Fruit fly (Drosophila melanogaster): ENCODE results near the gene bif.

Gene bif

dm6 chrX:11659080-11659479 lies 19.7 kb upstream of the bif start (continued):
- TF ChIP-seq Hr51 (GFP tag; optimal IDR thresholded peaks at IDR 0.05) (peak in 1 of 2 experiments; percentile 75), lov (optimal IDR thresholded peaks at IDR 0.05) (no peak), lov (GFP tag; IDR thresholded peaks at IDR 0.05) (no peak), ro (GFP tag; IDR thresholded peaks at IDR 0.05) (no peak), Optix (GFP tag; IDR thresholded peaks at IDR 0.05) (no peak), CG6272 (GFP tag; IDR thresholded peaks at IDR 0.05) (peak; percentile 36; the same call in 1 of the 2 replicates), CG10959 (GFP tag; IDR thresholded peaks at IDR 0.05) (no peak), CG4328 (GFP tag; optimal IDR thresholded peaks at IDR 0.05) (no peak), CG17829 (tag; optimal IDR thresholded peaks at IDR 0.05) (peak; percentile 33), CG13775 (GFP tag; optimal IDR thresholded peaks at IDR 0.05) (no peak), stc (GFP tag; IDR thresholded peaks at IDR 0.05) (peak; percentile 66), Ptx1 (GFP tag; IDR thresholded peaks at IDR 0.05) (peak; percentile 79), CG14050 (GFP tag; IDR thresholded peaks at IDR 0.05) (0 out of 3 replicates have a peak, but pooled peaks have one; percentile 11), oc (tag; optimal IDR thresholded peaks at IDR 0.05) (peak; percentile 35), CG7556 (GFP tag; optimal IDR thresholded peaks at IDR 0.05) (peak; percentile 54), CG17361 (GFP tag; IDR thresholded peaks at IDR 0.05) (peak; percentile 52; the same call in 2 of the 3 replicates), ttk (GFP tag; IDR thresholded peaks at IDR 0.05) (peak; percentile 68), dysf (GFP tag; IDR thresholded peaks at IDR 0.05) (peak; percentile 60), CG7372 (GFP tag; IDR thresholded peaks at IDR 0.05) (no peak), CG14710 (tag; optimal IDR thresholded peaks at IDR 0.05) (peak; percentile 40), CG13296 (GFP tag; optimal IDR thresholded peaks at IDR 0.05) (peak; percentile 35), Jarid2 (GFP tag; optimal IDR thresholded peaks at IDR 0.05) (peak; percentile 2), nau (GFP tag; optimal IDR thresholded peaks at IDR 0.05) (peak; percentile 25), Stat92E (GFP tag; optimal IDR thresholded peaks at IDR 0.05) (no peak), jing (GFP tag; optimal IDR thresholded peaks at IDR 0.05) (peak; percentile 6), vvl (GFP tag; IDR thresholded peaks at IDR 0.05) (peak; percentile 23; the same call in 1 of the 2 replicates), CG12391 (tag; optimal IDR thresholded peaks at IDR 0.05) (peak; percentile 60), lbe (GFP tag; optimal IDR thresholded peaks at IDR 0.05) (no peak), CG9817 (tag; optimal IDR thresholded peaks at IDR 0.05) (no peak), CG11247 (GFP tag; IDR thresholded peaks at IDR 0.05) (no peak), CG32532 (GFP tag; IDR thresholded peaks at IDR 0.05) (no peak), disco-r (GFP tag; optimal IDR thresholded peaks at IDR 0.05) (no peak), peb (GFP tag; IDR thresholded peaks at IDR 0.05) (peak; percentile 52; the same call in 1 of the 2 replicates), Ada2b (GFP tag; IDR thresholded peaks at IDR 0.05) (0 out of 2 replicates have a peak, but pooled peaks have one; percentile 26), inv (GFP tag; IDR thresholded peaks at IDR 0.05; ENCODE audit: partially characterized antibody) (no peak), Sry-β (GFP tag; optimal IDR thresholded peaks at IDR 0.05) (no peak), CG4820 (GFP tag; optimal IDR thresholded peaks at IDR 0.05) (peak; percentile 37), CG12219 (GFP tag; optimal IDR thresholded peaks at IDR 0.05) (peak; percentile 5), nmo (GFP tag; optimal IDR thresholded peaks at IDR 0.05) (peak; percentile 58), CG8281 (tag; optimal IDR thresholded peaks at IDR 0.05) (peak; percentile 19), CG13424 (tag; optimal IDR thresholded peaks at IDR 0.05) (peak; percentile 72), ac (GFP tag; optimal IDR thresholded peaks at IDR 0.05) (no peak), CoRest (tag; optimal IDR thresholded peaks at IDR 0.05) (peak; percentile 73), cwo (GFP tag; optimal IDR thresholded peaks at IDR 0.05) (peak; percentile 3), CG10366 (GFP tag; IDR thresholded peaks at IDR 0.05) (0 out of 2 replicates have a peak, but pooled peaks have one; percentile 28), sob (GFP tag; IDR thresholded peaks at IDR 0.05) (peak; percentile 52; the same call in 1 of the 2 replicates), phol (tag; optimal IDR thresholded peaks at IDR 0.05) (peak; percentile 76), E2f1 (GFP tag; IDR thresholded peaks at IDR 0.05) (peak; percentile 56), eve (GFP tag; optimal IDR thresholded peaks at IDR 0.05) (peak in 1 of 2 experiments; percentile 67), Max (GFP tag; optimal IDR thresholded peaks at IDR 0.05) (no peak)

Measured in whole organism, embryonic.